Fruit fly (Drosophila melanogaster) whole organism, prepupa: ENCODE measurements around the gene Nubp2.

Source experiments
- Blimp-1 ChIP-seq: fragments of 200-800 bp; sonication (Bioruptor generic); optimal IDR thresholded peaks from 3 replicates; lab custom pipeline; 2017; ENCODE audit warnings: missing biosample characterization, missing genetic modification characterization, mild to moderate bottlenecking, moderate library complexity, missing genetic modification reagents
- CG10669 ChIP-seq: fragments of 200-800 bp; sonication (Bioruptor generic); optimal IDR thresholded peaks from 3 replicates; lab custom pipeline; 2018; ENCODE audit warnings: missing biosample characterization, mild to moderate bottlenecking, missing genetic modification characterization, moderate library complexity
- CG11294 ChIP-seq: fragments of 200-800 bp; sonication (Bioruptor generic); IDR thresholded peaks from 2 replicates; pipeline ENCODE4 v1.3.6; 2022; ENCODE audit warnings: missing biosample characterization, missing genetic modification characterization
- CG11762 ChIP-seq: fragments of 200-800 bp; sonication (Bioruptor generic); optimal IDR thresholded peaks from 3 replicates; lab custom pipeline; 2016; ENCODE audit warnings: missing biosample characterization, missing genetic modification characterization; ENCODE audit not compliant: insufficient read depth
- CG15336 ChIP-seq: fragments of 200-800 bp; sonication (Bioruptor generic); IDR thresholded peaks from 2 replicates; pipeline ENCODE4 v1.3.6; 2022; ENCODE audit warnings: missing biosample characterization, missing genetic modification characterization
- CG16779 ChIP-seq: fragments of 200-800 bp; sonication (Bioruptor generic); optimal IDR thresholded peaks from 3 replicates; lab custom pipeline; 2017; ENCODE audit warnings: missing biosample characterization, mild to moderate bottlenecking, missing genetic modification characterization
- CG3032 ChIP-seq: fragments of 200-800 bp; optimal IDR thresholded peaks from 2 replicates; lab custom pipeline; 2019; ENCODE audit warnings: missing biosample characterization, mild to moderate bottlenecking, missing genetic modification characterization, moderate library complexity
- CG31627 ChIP-seq: fragments of 200-800 bp; sonication (Bioruptor generic); optimal IDR thresholded peaks from 3 replicates; lab custom pipeline; 2016; ENCODE audit warnings: missing biosample characterization, missing genetic modification characterization
- CG32006 ChIP-seq: fragments of 200-800 bp; sonication (Bioruptor generic); optimal IDR thresholded peaks from 3 replicates; lab custom pipeline; 2017; ENCODE audit warnings: missing biosample characterization, mild to moderate bottlenecking, missing genetic modification characterization
- CG34406 ChIP-seq: fragments of 200-800 bp; sonication (Bioruptor generic); optimal IDR thresholded peaks from 3 replicates; lab custom pipeline; 2016; ENCODE audit warnings: missing biosample characterization, missing genetic modification characterization
- CG6276 ChIP-seq: fragments of 200-800 bp; sonication (Bioruptor generic); optimal IDR thresholded peaks from 2 replicates; lab custom pipeline; 2017; ENCODE audit warnings: missing biosample characterization, mild to moderate bottlenecking, missing genetic modification characterization
- CG6792 ChIP-seq: fragments of 200-800 bp; sonication (Bioruptor generic); optimal IDR thresholded peaks from 3 replicates; lab custom pipeline; 2016; ENCODE audit warnings: missing biosample characterization, missing genetic modification characterization
- CG6854 ChIP-seq: fragments of 200-800 bp; sonication (Bioruptor generic); optimal IDR thresholded peaks from 2 replicates; lab custom pipeline; 2017; ENCODE audit warnings: missing biosample characterization, mild to moderate bottlenecking, missing genetic modification characterization
- CG8119 ChIP-seq: fragments of 200-800 bp; sonication (Bioruptor generic); IDR thresholded peaks from 3 replicates; pipeline ENCODE4 v1.3.6; 2022; ENCODE audit warnings: missing biosample characterization, missing genetic modification characterization
- CG8319 ChIP-seq: fragments of 200-800 bp; sonication (Bioruptor generic); optimal IDR thresholded peaks from 3 replicates; lab custom pipeline; 2016; ENCODE audit warnings: missing biosample characterization, missing genetic modification characterization
- CG8632 ChIP-seq: fragments of 200-800 bp; sonication (Bioruptor generic); optimal IDR thresholded peaks from 3 replicates; lab custom pipeline; 2016; ENCODE audit warnings: missing biosample characterization, missing genetic modification characterization
- Eip75B ChIP-seq: fragments of 200-800 bp; sonication (Bioruptor generic); optimal IDR thresholded peaks from 3 replicates; lab custom pipeline; 2016; ENCODE audit warnings: missing biosample characterization, missing genetic modification characterization
- Eip78C ChIP-seq: fragments of 200-800 bp; sonication (Bioruptor generic); peaks from one replicate; lab custom pipeline; 2016; ENCODE audit warnings: missing biosample characterization, missing genetic modification characterization
- Eip93F ChIP-seq: fragments of 200-800 bp; sonication (Bioruptor generic); optimal IDR thresholded peaks from 2 replicates; lab custom pipeline; 2016; ENCODE audit warnings: missing biosample characterization, mild to moderate bottlenecking, missing genetic modification characterization
- Ets21C ChIP-seq: fragments of 200-800 bp; sonication (Bioruptor generic); optimal IDR thresholded peaks from 3 replicates; lab custom pipeline; 2016; ENCODE audit warnings: missing biosample characterization, missing genetic modification characterization
- Ets96B ChIP-seq: fragments of 200-800 bp; optimal IDR thresholded peaks from 2 replicates; lab custom pipeline; 2019; ENCODE audit warnings: missing biosample characterization, mild to moderate bottlenecking, missing genetic modification characterization, moderate library complexity
- Hr38 ChIP-seq: sonication (Bioruptor generic); optimal IDR thresholded peaks from 2 replicates; lab custom pipeline; 2016; ENCODE audit warnings: missing biosample characterization, missing genetic modification characterization
- Hr4 ChIP-seq: fragments of 200-800 bp; sonication (Bioruptor generic); optimal IDR thresholded peaks from 3 replicates; lab custom pipeline; 2016; ENCODE audit warnings: missing biosample characterization, missing genetic modification characterization
- Met ChIP-seq: fragments of 200-800 bp; sonication (Bioruptor generic); optimal IDR thresholded peaks from 3 replicates; lab custom pipeline; 2016; ENCODE audit warnings: missing biosample characterization, missing genetic modification characterization
- Sox102F ChIP-seq: fragments of 200-800 bp; sonication (Bioruptor generic); optimal IDR thresholded peaks from 2 replicates; lab custom pipeline; 2016; ENCODE audit warnings: missing biosample characterization, mild to moderate bottlenecking, missing genetic modification characterization
- Sox15 ChIP-seq: fragments of 200-800 bp; sonication (Bioruptor generic); optimal IDR thresholded peaks from 3 replicates; lab custom pipeline; 2016; ENCODE audit warnings: missing biosample characterization, missing genetic modification characterization
- achi ChIP-seq: fragments of 200-800 bp; sonication (Bioruptor generic); optimal IDR thresholded peaks from 3 replicates; lab custom pipeline; 2016; ENCODE audit warnings: missing biosample characterization, missing genetic modification characterization
- acj6 ChIP-seq: fragments of 200-800 bp; sonication (Bioruptor generic); optimal IDR thresholded peaks from 3 replicates; lab custom pipeline; 2016; ENCODE audit warnings: missing biosample characterization, missing genetic modification characterization
- cyc ChIP-seq: fragments of 200-800 bp; sonication (Bioruptor generic); optimal IDR thresholded peaks from 3 replicates; lab custom pipeline; 2016; ENCODE audit warnings: missing biosample characterization, missing genetic modification characterization
- dac ChIP-seq: fragments of 200-800 bp; sonication (Bioruptor generic); optimal IDR thresholded peaks from 2 replicates; lab custom pipeline; 2017; ENCODE audit warnings: missing biosample characterization, mild to moderate bottlenecking, missing genetic modification characterization
- eg ChIP-seq: fragments of 200-800 bp; sonication (Bioruptor generic); IDR thresholded peaks from 3 replicates; pipeline ENCODE4 v1.3.6; 2022; ENCODE audit warnings: missing biosample characterization, missing genetic modification characterization
- esn ChIP-seq: fragments of 200-800 bp; sonication (Bioruptor generic); optimal IDR thresholded peaks from 2 replicates; lab custom pipeline; 2016; ENCODE audit warnings: missing biosample characterization, mild to moderate bottlenecking, missing genetic modification characterization, moderate library complexity
- fd59A ChIP-seq: fragments of 200-800 bp; sonication (Bioruptor generic); optimal IDR thresholded peaks from 2 replicates; lab custom pipeline; 2017; ENCODE audit warnings: missing biosample characterization, mild to moderate bottlenecking, missing genetic modification characterization, missing genetic modification reagents
- fd85E ChIP-seq: fragments of 200-800 bp; sonication (Bioruptor generic); optimal IDR thresholded peaks from 3 replicates; lab custom pipeline; 2016; ENCODE audit warnings: missing biosample characterization, missing genetic modification characterization
- fkh ChIP-seq: fragments of 200-800 bp; sonication (Bioruptor generic); optimal IDR thresholded peaks from 3 replicates; lab custom pipeline; 2017; ENCODE audit warnings: missing biosample characterization, mild to moderate bottlenecking, missing genetic modification characterization, moderate library complexity
- lz ChIP-seq: fragments of 200-800 bp; sonication (Bioruptor generic); optimal IDR thresholded peaks from 3 replicates; lab custom pipeline; 2016; ENCODE audit warnings: missing biosample characterization, missing genetic modification characterization
- net ChIP-seq: fragments of 200-800 bp; sonication (Bioruptor generic); optimal IDR thresholded peaks from 3 replicates; lab custom pipeline; 2016; ENCODE audit warnings: missing biosample characterization, missing genetic modification characterization
- pdm3 ChIP-seq: fragments of 200-800 bp; sonication (Bioruptor generic); optimal IDR thresholded peaks from 3 replicates; lab custom pipeline; 2016; ENCODE audit warnings: missing biosample characterization, missing genetic modification characterization
- ss ChIP-seq, 2 experiments: fragments of 200-800 bp; sonication (Bioruptor generic); optimal IDR thresholded peaks; 2 replicates in 1 of 2; 3 replicates in 1 of 2; lab custom pipeline; 2017 to 2018; ENCODE audit warnings: mild to moderate bottlenecking in 2 of 2, missing biosample characterization in 2 of 2, missing genetic modification characterization in 2 of 2, moderate library complexity in 1 of 2
- svp ChIP-seq: fragments of 200-800 bp; sonication (Bioruptor generic); peaks from one replicate; lab custom pipeline; 2016; ENCODE audit warnings: missing biosample characterization, missing genetic modification characterization
- vri ChIP-seq: fragments of 200-800 bp; sonication (Bioruptor generic); optimal IDR thresholded peaks from 3 replicates; lab custom pipeline; 2016; ENCODE audit warnings: missing biosample characterization, mild to moderate bottlenecking, missing genetic modification characterization

Gene Nubp2

dm6 chr3L:20509121-20509934 lies 17.0 kb upstream of the Nubp2 start (continued):
- TF ChIP-seq esn (peak; percentile 90), Eip75B (GFP tag; lab: Kevin White, UChicago) (peak; percentile 85), CG3032 (tag; lab: Kevin White, UChicago) (peak; percentile 78), CG8319 (GFP tag; lab: Kevin White, UChicago) (peak; percentile 60), vri (GFP tag; lab: Kevin White, UChicago) (peak; percentile 69), cyc (GFP tag; lab: Kevin White, UChicago) (peak; percentile 71), CG8632 (GFP tag; lab: Kevin White, UChicago) (peak; percentile 72), Eip93F (GFP tag; lab: Kevin White, UChicago) (peak; percentile 45), CG32006 (GFP tag; lab: Kevin White, UChicago) (peak; percentile 91), CG8119 (GFP tag; lab: Robert Waterston, UW) (peak; percentile 74; the same call in 2 of the 3 replicates), Met (GFP tag; lab: Kevin White, UChicago) (peak; percentile 82), CG31627 (GFP tag; lab: Kevin White, UChicago) (peak; percentile 81), Ets21C (peak; percentile 58), CG16779 (tag; lab: Kevin White, UChicago) (peak; percentile 82), Sox102F (GFP tag; lab: Kevin White, UChicago) (peak; percentile 82), CG34406 (peak; percentile 78), CG6276 (GFP tag; lab: Kevin White, UChicago) (peak; percentile 82), fd59A (GFP tag; lab: Kevin White, UChicago) (peak; percentile 71), Sox15 (GFP tag; lab: Kevin White, UChicago) (peak; percentile 63), Hr38 (no peak)

dm6 chr3L:20511499-20512108 lies 14.8 kb upstream of the Nubp2 start:
- TF ChIP-seq dac (no peak), CG6854 (no peak), eg (GFP tag; lab: Robert Waterston, UW) (no peak), CG16779 (tag; lab: Kevin White, UChicago) (peak; percentile 10), acj6 (GFP tag; lab: Kevin White, UChicago) (no peak), svp (GFP tag; lab: Kevin White, UChicago) (peak; percentile 99), CG31627 (GFP tag; lab: Kevin White, UChicago) (no peak), Eip75B (GFP tag; lab: Kevin White, UChicago) (no peak), Hr4 (GFP tag; lab: Kevin White, UChicago) (no peak), net (GFP tag; lab: Kevin White, UChicago) (no peak), Ets96B (tag; lab: Kevin White, UChicago) (no peak), ss (GFP tag; optimal IDR thresholded peaks at IDR 0.05; lab: Kevin White, UChicago) (peak; percentile 10 to 39)

dm6 chr3L:20514101-20514500 lies 12.3 kb upstream of the Nubp2 start:
- TF ChIP-seq Blimp-1 (GFP tag; lab: Kevin White, UChicago) (no peak), Eip78C (GFP tag; lab: Kevin White, UChicago) (peak; percentile 29)

dm6 chr3L:20516519-20517178 lies 9.7 kb upstream of the Nubp2 start:
- TF ChIP-seq Sox15 (GFP tag; lab: Kevin White, UChicago) (no peak), CG11294 (no peak), esn (peak; percentile 57), vri (GFP tag; lab: Kevin White, UChicago) (peak; percentile 29), dac (no peak), fkh (peak; percentile 97), Hr4 (GFP tag; lab: Kevin White, UChicago) (peak; percentile 26), cyc (GFP tag; lab: Kevin White, UChicago) (no peak), svp (GFP tag; lab: Kevin White, UChicago) (no peak), CG15336 (GFP tag; lab: Robert Waterston, UW) (peak; percentile 41; the same call in 1 of the 2 replicates), pdm3 (peak; percentile 44), achi (GFP tag; lab: Kevin White, UChicago) (no peak), fd85E (GFP tag; lab: Kevin White, UChicago) (no peak), CG16779 (tag; lab: Kevin White, UChicago) (no peak), CG10669 (peak; percentile 24), CG6792 (no peak), lz (GFP tag; lab: Kevin White, UChicago) (peak; percentile 19), Eip78C (GFP tag; lab: Kevin White, UChicago) (peak; percentile 75), CG11762 (GFP tag; lab: Kevin White, UChicago) (no peak), CG6854 (peak; percentile 12)
